Worm (Caenorhabditis elegans) whole organism, L4 larva: ENCODE measurements around the gene AH9.6.

ENCODE experiments used
- ces-1 ChIP-seq: fragments of 150-350 bp; sonication (generic microtip); optimal IDR thresholded peaks from 4 replicates; lab custom pipeline; 2014; ENCODE audit warnings: missing biosample characterization, missing genetic modification reagents, missing genetic modification characterization
- egl-27 ChIP-seq: sonication (generic microtip); optimal IDR thresholded peaks from 3 replicates; lab custom pipeline; 2017; ENCODE audit warnings: missing biosample characterization, missing genetic modification reagents, missing genetic modification characterization
- lin-15B ChIP-seq: fragments of 150-350 bp; sonication (generic microtip); optimal IDR thresholded peaks from 3 replicates; lab custom pipeline; 2014; ENCODE audit warnings: missing biosample characterization, missing genetic modification characterization
- nhr-11 ChIP-seq: fragments of 150-350 bp; optimal IDR thresholded peaks from 2 replicates; lab custom pipeline; 2014; ENCODE audit warnings: missing biosample characterization, missing genetic modification characterization
- nhr-76 ChIP-seq: fragments of 150-350 bp; optimal IDR thresholded peaks from 2 replicates; lab custom pipeline; 2014; ENCODE audit warnings: missing biosample characterization, missing genetic modification characterization
- pqm-1 ChIP-seq: sonication (generic microtip); optimal IDR thresholded peaks from 2 replicates; lab custom pipeline; 2017; ENCODE audit warnings: missing biosample characterization, missing genetic modification characterization
- unc-62 ChIP-seq, 3 experiments: fragments of 150-350 bp in 1 of 3; sonication (generic microtip); optimal IDR thresholded peaks in 2 of 3; peaks in 1 of 3; 1 replicate in 1 of 3; 2 replicates in 2 of 3; lab custom pipeline; 2014 to 2017; ENCODE audit warnings: missing biosample characterization in 3 of 3, missing genetic modification characterization in 3 of 3, missing genetic modification reagents in 3 of 3, missing genotype in 1 of 3

ce11 chrX:2226875-2227355, 41.0 kb downstream of the AH9.6 start:
- TF ChIP-seq nhr-11 (tag; lab: Kevin White, UChicago) (no peak), egl-27 (tag; lab: Kevin White, UChicago) (no peak), unc-62 (GFP tag; optimal IDR thresholded peaks at IDR 0.05 in 1 of 2; lab: Kevin White, UChicago) (peak in 1 of 2 experiments; percentile 91), unc-62 (tag; optimal IDR thresholded peaks at IDR 0.05; lab: Kevin White, UChicago) (no peak), lin-15B (tag; lab: Kevin White, UChicago) (no peak), nhr-76 (no peak), ces-1 (GFP tag; lab: Kevin White, UChicago) (no peak), pqm-1 (tag; lab: Kevin White, UChicago) (no peak)
